Worm (Caenorhabditis elegans): Measurements from ENCODE around the gene gly-1.

gly-1 gene

ce11 chrII:10934786-10935185, 32.8 kb upstream of the gly-1 start, which contains the start of gene R03D7.2 (continued):
- TF ChIP-seq ztf-18 (tag; optimal IDR thresholded peaks at IDR 0.05) (no peak), hmg-1.2 (GFP tag; IDR thresholded peaks at IDR 0.05) (0 out of 2 replicates have a peak, but pooled peaks have one; percentile 3)

ce11 chrII:10933948-10934722, 32.1 kb upstream of the gly-1 start:
- TF ChIP-seq hrde-1 (tag; optimal IDR thresholded peaks at IDR 0.05; ENCODE audit: borderline replicate concordance) = no peak
- no peak for TF ChIP-seq bed-1 (GFP tag; IDR thresholded peaks at IDR 0.05)
- no peak for TF ChIP-seq cebp-1 (GFP tag; IDR thresholded peaks at IDR 0.05)
- no peak for TF ChIP-seq cebp-1 (tag; optimal IDR thresholded peaks at IDR 0.05)
- peak; percentile 65; the same call in 1 of the 2 replicates for TF ChIP-seq lin-26 (GFP tag; IDR thresholded peaks at IDR 0.05)
- TF ChIP-seq Y53F4B.3 (GFP tag; IDR thresholded peaks at IDR 0.05) = 0 out of 2 replicates have a peak, but pooled peaks have one; percentile 9
- TF ChIP-seq lsl-1 (GFP tag; optimal IDR thresholded peaks at IDR 0.05) = peak; percentile 26
- peak; percentile 49; the same call in 1 of the 2 replicates for TF ChIP-seq ekl-4 (GFP tag; IDR thresholded peaks at IDR 0.05)
- peak; percentile 50 for TF ChIP-seq xnd-1 (tag; optimal IDR thresholded peaks at IDR 0.05)
- peak; percentile 70 for TF ChIP-seq madf-6 (GFP tag; IDR thresholded peaks at IDR 0.05)
- 0 out of 2 replicates have a peak, but pooled peaks have one; percentile 3 for TF ChIP-seq Y95B8A.8 (GFP tag; IDR thresholded peaks at IDR 0.05)
- no peak for TF ChIP-seq ztf-6 (GFP tag; IDR thresholded peaks at IDR 0.05)
- peak; percentile 33 for TF ChIP-seq F33H1.4 (GFP tag; IDR thresholded peaks at IDR 0.05)
- TF ChIP-seq hlh-26 (GFP tag; conservative IDR thresholded peaks at IDR 0.05) = no peak
- TF ChIP-seq attf-6 (GFP tag; IDR thresholded peaks at IDR 0.05) = peak; percentile 71
- no peak for TF ChIP-seq F55B11.4 (tag; optimal IDR thresholded peaks at IDR 0.05; ENCODE audit: borderline replicate concordance, insufficient read depth)
- TF ChIP-seq madf-8 (GFP tag; conservative IDR thresholded peaks at IDR 0.05) = 0 out of 2 replicates have a peak, but pooled peaks have one; percentile 3
- peak; percentile 27; the same call in 1 of the 2 replicates for TF ChIP-seq egl-18 (GFP tag; IDR thresholded peaks at IDR 0.05)
- no peak for TF ChIP-seq B0019.2 (GFP tag; conservative IDR thresholded peaks at IDR 0.05)
- peak; percentile 19 for TF ChIP-seq Y79H2A.3 (GFP tag; conservative IDR thresholded peaks at IDR 0.05)
- peak; percentile 3 for TF ChIP-seq F52B5.7 (tag; optimal IDR thresholded peaks at IDR 0.05)
- no peak for TF ChIP-seq ccch-3 (GFP tag; optimal IDR thresholded peaks at IDR 0.05)
- TF ChIP-seq ceh-58 (GFP tag; IDR thresholded peaks at IDR 0.05) = peak; percentile 2; the same call in 1 of the 2 replicates
- TF ChIP-seq hmg-1.2 (GFP tag; IDR thresholded peaks at IDR 0.05) = 0 out of 2 replicates have a peak, but pooled peaks have one; percentile 3
- peak; percentile 1 for TF ChIP-seq ZK185.1 (tag; optimal IDR thresholded peaks at IDR 0.05; ENCODE audit: poor library complexity, severe bottlenecking)
- TF ChIP-seq tlf-1 (GFP tag; optimal IDR thresholded peaks at IDR 0.05) = no peak
- TF ChIP-seq rcor-1 (GFP tag; IDR thresholded peaks at IDR 0.05) = peak; percentile 30; the same call in 1 of the 2 replicates
- TF ChIP-seq dpff-1 (tag; optimal IDR thresholded peaks at IDR 0.05) = peak; percentile 56
- TF ChIP-seq F37B4.10 (GFP tag; IDR thresholded peaks at IDR 0.05) = 0 out of 2 replicates have a peak, but pooled peaks have one; percentile 12
- peak; percentile 74; the same call in 1 of the 2 replicates for TF ChIP-seq pbrm-1 (GFP tag; IDR thresholded peaks at IDR 0.05)
- peak; percentile 54 for TF ChIP-seq B0336.3 (GFP tag; IDR thresholded peaks at IDR 0.05)
- TF ChIP-seq Y53G8AR.9 (GFP tag; conservative IDR thresholded peaks at IDR 0.05) = peak; percentile 68
- peak; percentile 22 for TF ChIP-seq lin-54 (GFP tag; optimal IDR thresholded peaks at IDR 0.05)

ce11 chrII:10932725-10933124, 30.7 kb upstream of the gly-1 start:
- peak; percentile 49 for TF ChIP-seq F33H1.4 (GFP tag; IDR thresholded peaks at IDR 0.05)
- peak; percentile 91 for TF ChIP-seq hsf-1 (GFP tag; IDR thresholded peaks at IDR 0.05)
- 0 out of 2 replicates have a peak, but pooled peaks have one; percentile 58 for TF ChIP-seq ztf-28 (GFP tag; IDR thresholded peaks at IDR 0.05)
- peak; percentile 78; the same call in 1 of the 2 replicates for TF ChIP-seq madf-3 (GFP tag; IDR thresholded peaks at IDR 0.05)
- TF ChIP-seq ceh-40 (GFP tag; IDR thresholded peaks at IDR 0.05) = 0 out of 2 replicates have a peak, but pooled peaks have one; percentile 13
- TF ChIP-seq ceh-91 (GFP tag; IDR thresholded peaks at IDR 0.05) = peak; percentile 35; the same call in 1 of the 2 replicates
- TF ChIP-seq dox-1 (GFP tag; IDR thresholded peaks at IDR 0.05) = peak; percentile 52; the same call in 1 of the 2 replicates
- TF ChIP-seq ceh-100 (GFP tag; IDR thresholded peaks at IDR 0.05) = peak; percentile 22; the same call in 1 of the 2 replicates
- peak; percentile 64 for TF ChIP-seq madf-6 (GFP tag; IDR thresholded peaks at IDR 0.05)
- peak; percentile 98 for TF ChIP-seq egrh-3 (GFP tag; IDR thresholded peaks at IDR 0.05)
- peak; percentile 57 for TF ChIP-seq madf-8 (GFP tag; conservative IDR thresholded peaks at IDR 0.05)
- peak; percentile 45; the same call in 1 of the 2 replicates for TF ChIP-seq mcd-1 (GFP tag; IDR thresholded peaks at IDR 0.05)
- TF ChIP-seq F37B4.10 (GFP tag; IDR thresholded peaks at IDR 0.05) = 0 out of 2 replicates have a peak, but pooled peaks have one; percentile 70
